Worm (Caenorhabditis elegans): ENCODE measurements around the gene ZK938.10.
"Not testable (repeated sequence)": the region's sequence is repeated elsewhere in the genome, so short reads cannot be mapped to it uniquely, and the experiment has no call there.

ZK938.10 gene

DNA sequence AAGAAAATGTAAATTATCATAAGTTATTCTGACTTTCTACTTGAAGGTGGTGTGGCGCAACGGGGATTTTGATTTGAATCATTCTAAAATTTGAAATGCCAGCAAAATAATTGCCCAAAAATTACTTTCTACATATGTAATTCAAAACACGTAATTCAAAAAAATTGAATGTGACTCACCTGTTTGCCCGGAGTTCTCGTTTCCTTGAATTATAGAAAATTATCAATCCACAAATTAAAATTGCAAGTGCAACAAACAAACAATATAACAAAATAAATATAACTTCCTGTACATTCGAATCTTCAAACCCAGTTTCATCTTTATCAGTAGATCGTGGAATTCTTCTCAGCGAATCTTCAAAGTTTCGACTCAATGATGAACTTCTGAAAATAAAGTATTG is 17.4 kb upstream of the ZK938.10 start:
- TF ChIP-seq mdl-1 (tag; optimal IDR thresholded peaks at IDR 0.05) (no peak), ztf-11 (tag; optimal IDR thresholded peaks at IDR 0.05) (no peak), ceh-16 (tag; optimal IDR thresholded peaks at IDR 0.05) (no peak), nhr-11 (tag; optimal IDR thresholded peaks at IDR 0.05) (no peak), nhr-28 (tag; optimal IDR thresholded peaks at IDR 0.05) (no peak), jun-1 (tag; optimal IDR thresholded peaks at IDR 0.05) (no peak), nhr-67 (tag; optimal IDR thresholded peaks at IDR 0.05) (no peak), ZK546.5 (tag; optimal IDR thresholded peaks at IDR 0.05) (no peak), R02D3.7 (tag; optimal IDR thresholded peaks at IDR 0.05) (no peak), pqm-1 (tag; optimal IDR thresholded peaks at IDR 0.05) (no peak), hmg-11 (tag; optimal IDR thresholded peaks at IDR 0.05) (no peak), aly-2 (tag; optimal IDR thresholded peaks at IDR 0.05) (no peak), nhr-77 (tag; optimal IDR thresholded peaks at IDR 0.05) (no peak), snpc-4 (tag; optimal IDR thresholded peaks at IDR 0.05) (no peak), ztf-4 (tag; optimal IDR thresholded peaks at IDR 0.05) (no peak)

ce11 chrII:9866378-9866777 is 15.5 kb upstream of the ZK938.10 start, which contains the start of gene chil-1:
Gene chil-1 (minus strand): TSS chrII:9866478.
- not testable (repeated sequence) for TF ChIP-seq nhr-237, eor-1, fos-1 (tag; optimal IDR thresholded peaks at IDR 0.05)

ce11 chrII:9862147-9862546 is 11.3 kb upstream of the ZK938.10 start, which contains the start of gene C08H9.18:
Gene C08H9.18 (minus strand): TSS chrII:9862247.
- no peak for TF ChIP-seq mml-1 (tag; optimal IDR thresholded peaks at IDR 0.05)
- no peak for TF ChIP-seq eor-1 (tag; optimal IDR thresholded peaks at IDR 0.05)
- TF ChIP-seq unc-39 (tag; optimal IDR thresholded peaks at IDR 0.05), result no peak
- no peak for TF ChIP-seq nfya-1 (tag; optimal IDR thresholded peaks at IDR 0.05; ENCODE audit: insufficient read depth)
- no peak for TF ChIP-seq pha-4 (tag; optimal IDR thresholded peaks at IDR 0.05)
- TF ChIP-seq elt-3 (tag; optimal IDR thresholded peaks at IDR 0.05), result no peak
- TF ChIP-seq lin-15B (tag; optimal IDR thresholded peaks at IDR 0.05), result no peak
- TF ChIP-seq lsy-12 (tag; optimal IDR thresholded peaks at IDR 0.05), result no peak
- TF ChIP-seq nhr-12 (tag; optimal IDR thresholded peaks at IDR 0.05), result no peak
- no peak for TF ChIP-seq snpc-4 (tag; optimal IDR thresholded peaks at IDR 0.05)
- TF ChIP-seq elt-2 (tag; optimal IDR thresholded peaks at IDR 0.05), result no peak
- no peak for TF ChIP-seq fos-1 (tag; optimal IDR thresholded peaks at IDR 0.05)

ce11 chrII:9861394-9861793 is 10.5 kb upstream of the ZK938.10 start, which contains the start of gene chil-3:
Gene chil-3 (minus strand): TSS chrII:9861494.
- TF ChIP-seq lsy-12 (tag; optimal IDR thresholded peaks at IDR 0.05) (no peak), nhr-67 (tag; optimal IDR thresholded peaks at IDR 0.05) (no peak)

DNA sequence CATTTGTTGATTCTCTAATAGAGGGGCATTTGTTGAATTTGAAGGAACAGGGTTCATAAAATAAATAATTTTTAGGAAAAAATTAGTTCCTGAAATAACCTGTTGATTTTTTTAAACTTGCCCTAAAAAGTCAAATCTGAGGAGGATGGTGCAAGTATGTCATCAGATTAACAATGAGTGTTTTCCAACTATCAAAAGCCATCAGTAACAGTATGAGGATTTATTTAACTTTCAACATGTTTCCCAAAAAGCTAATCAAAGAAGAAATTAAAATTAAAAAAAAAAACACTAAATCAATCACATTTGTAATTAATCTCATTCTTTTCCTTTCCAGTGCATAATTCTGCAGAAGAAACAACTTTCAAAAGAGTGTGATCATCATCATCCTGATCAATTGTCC is 8.7 kb upstream of the ZK938.10 start, which contains the start of gene chil-5:
chil-5 (minus strand) TSS at position 101 of the 400 bp plus-strand sequence.
- TF ChIP-seq lsy-12 (tag; optimal IDR thresholded peaks at IDR 0.05) (no peak), aly-2 (tag; optimal IDR thresholded peaks at IDR 0.05) (no peak), lin-15B (tag; optimal IDR thresholded peaks at IDR 0.05) (no peak), pha-4 (tag; optimal IDR thresholded peaks at IDR 0.05) (no peak), mml-1 (tag; optimal IDR thresholded peaks at IDR 0.05) (no peak)

- TF ChIP-seq fos-1 (tag; optimal IDR thresholded peaks at IDR 0.05) (no peak), skn-1 (tag; optimal IDR thresholded peaks at IDR 0.05) (no peak), jun-1 (tag; optimal IDR thresholded peaks at IDR 0.05) (no peak), nhr-43 (tag; optimal IDR thresholded peaks at IDR 0.05; ENCODE audit: poor library complexity, severe bottlenecking) (no peak), lin-39 (tag; optimal IDR thresholded peaks at IDR 0.05) (no peak), fkh-2 (tag; optimal IDR thresholded peaks at IDR 0.05) (no peak), nhr-67 (tag; optimal IDR thresholded peaks at IDR 0.05) (no peak), R02D3.7 (tag; optimal IDR thresholded peaks at IDR 0.05) (no peak), ceh-28 (tag; optimal IDR thresholded peaks at IDR 0.05) (no peak), pqm-1 (tag; optimal IDR thresholded peaks at IDR 0.05) (no peak), lin-15B (tag; optimal IDR thresholded peaks at IDR 0.05) (no peak), elt-1 (tag; optimal IDR thresholded peaks at IDR 0.05) (no peak), snpc-4 (tag; optimal IDR thresholded peaks at IDR 0.05) (no peak)
These were observed 6.9 kb upstream of the ZK938.10 start, which contains the start of gene chil-6 for ce11 chrII:9857791-9858190. Gene chil-6 (minus strand): TSS chrII:9857891.
